Worm (Caenorhabditis elegans): ENCODE measurements around the gene rpn-13.

- TF ChIP-seq aha-1 (tag) (no peak), nhr-25 (tag; optimal IDR thresholded peaks at IDR 0.05; ENCODE audit: borderline replicate concordance, insufficient read depth) (peak; percentile 25), ama-1 (optimal IDR thresholded peaks at IDR 0.05) (no peak), nhr-6 (tag; optimal IDR thresholded peaks at IDR 0.05) (no peak), ztf-11 (tag; optimal IDR thresholded peaks at IDR 0.05) (no peak), lin-15B (tag; optimal IDR thresholded peaks at IDR 0.05) (no peak), dpl-1 (GFP tag; optimal IDR thresholded peaks at IDR 0.05) (no peak), jun-1 (tag; optimal IDR thresholded peaks at IDR 0.05) (no peak), spr-1 (tag; optimal IDR thresholded peaks at IDR 0.05) (no peak), skn-1 (tag; optimal IDR thresholded peaks at IDR 0.05) (no peak), pqm-1 (tag; optimal IDR thresholded peaks at IDR 0.05) (no peak), nhr-237 (tag; optimal IDR thresholded peaks at IDR 0.05) (no peak), dve-1 (tag; optimal IDR thresholded peaks at IDR 0.05; ENCODE audit: insufficient read depth) (peak; percentile 20), ces-1 (GFP tag; optimal IDR thresholded peaks at IDR 0.05) (no peak)
Measured at ce11 chrIII:6362323-6362922, 20.7 kb upstream of the rpn-13 start.
